Fruit fly (Drosophila melanogaster) S2 (cell line): ENCODE measurements around the gene CG15399.

Experiments
- CG8478 ChIP-seq: fragments of >200 bp; optimal IDR thresholded peaks from 2 replicates; lab custom pipeline; 2018
- CTCF ChIP-seq, 2 experiments: fragments of >200 bp; optimal IDR thresholded peaks; 2 replicates each; lab custom pipeline; 2018

The CG15399 gene

DNA sequence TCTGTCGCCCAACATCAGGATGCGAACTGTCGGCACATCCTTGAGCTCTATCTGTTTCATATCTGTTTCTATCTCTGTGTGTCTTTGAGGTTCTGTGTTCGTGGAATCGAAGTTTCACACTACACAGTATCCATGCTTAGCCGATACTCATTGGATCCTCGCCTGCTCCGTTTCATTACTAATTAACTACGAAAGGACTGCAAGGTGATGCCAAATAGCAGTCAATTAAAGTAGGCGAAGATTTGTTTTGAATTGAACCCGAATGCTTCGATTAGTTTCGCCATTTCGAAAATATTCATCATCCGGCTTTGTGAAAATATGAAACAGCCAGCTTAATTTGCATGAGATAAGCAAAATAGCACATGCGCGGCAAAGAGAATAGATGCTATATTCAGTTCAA lies at the start of gene CG15399:
Gene CG15399 (minus strand): TSS at position 101 of the 400 bp plus-strand sequence.
- no peak for TF ChIP-seq CG8478 (lab: Kevin White, UChicago)
- no peak for TF ChIP-seq CTCF (optimal IDR thresholded peaks at IDR 0.05; lab: Kevin White, UChicago)

DNA sequence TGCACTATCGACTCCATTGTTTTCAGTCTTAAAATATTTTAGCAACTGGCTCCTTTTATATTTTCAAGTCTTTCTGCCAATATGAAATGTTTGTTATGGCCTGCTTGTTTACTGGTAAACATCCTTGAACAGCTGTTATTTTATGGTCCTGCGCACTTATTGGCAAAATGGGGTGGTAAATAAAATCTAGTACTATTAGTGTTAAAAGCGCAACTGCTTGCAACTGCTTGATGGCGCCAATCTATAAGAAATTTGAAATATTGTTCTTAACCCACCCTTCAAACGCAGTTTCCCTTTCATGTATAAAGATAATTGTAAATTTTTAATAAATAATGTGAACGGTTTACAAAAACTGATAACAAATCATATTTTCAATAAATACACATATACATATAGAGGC lies 44.1 kb upstream of the CG15399 start, which contains the start of gene G6P:
Gene G6P (minus strand): TSS at position 88 of the 400 bp plus-strand sequence.
- no peak for TF ChIP-seq CTCF (optimal IDR thresholded peaks at IDR 0.05; lab: Kevin White, UChicago)
- no peak for TF ChIP-seq CG8478 (lab: Kevin White, UChicago)

DNA sequence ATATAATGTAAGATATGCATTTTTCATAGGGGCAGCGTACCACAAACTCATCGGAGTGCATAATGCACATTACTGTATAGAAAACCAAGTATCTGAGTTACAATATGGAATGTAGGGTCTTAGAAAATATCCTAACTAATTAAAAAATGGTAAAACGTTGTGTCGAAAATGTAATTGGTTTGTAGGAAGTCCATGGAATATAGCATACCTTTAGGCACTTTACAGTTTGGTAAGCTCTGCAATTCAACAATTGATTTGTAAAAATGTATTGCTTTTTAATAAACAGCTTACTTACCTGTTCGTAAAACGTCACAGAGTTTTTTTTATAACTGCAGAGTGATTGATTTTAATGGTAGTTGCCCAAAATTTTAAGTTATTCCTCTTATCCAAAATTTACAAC lies 40.6 kb upstream of the CG15399 start, which contains the start of gene CG2964:
Gene CG2964 (plus strand): TSS at position 301 of the 400 bp plus-strand sequence.
- TF ChIP-seq CG8478 (lab: Kevin White, UChicago) (no peak), CTCF (optimal IDR thresholded peaks at IDR 0.05; lab: Kevin White, UChicago) (no peak)

DNA sequence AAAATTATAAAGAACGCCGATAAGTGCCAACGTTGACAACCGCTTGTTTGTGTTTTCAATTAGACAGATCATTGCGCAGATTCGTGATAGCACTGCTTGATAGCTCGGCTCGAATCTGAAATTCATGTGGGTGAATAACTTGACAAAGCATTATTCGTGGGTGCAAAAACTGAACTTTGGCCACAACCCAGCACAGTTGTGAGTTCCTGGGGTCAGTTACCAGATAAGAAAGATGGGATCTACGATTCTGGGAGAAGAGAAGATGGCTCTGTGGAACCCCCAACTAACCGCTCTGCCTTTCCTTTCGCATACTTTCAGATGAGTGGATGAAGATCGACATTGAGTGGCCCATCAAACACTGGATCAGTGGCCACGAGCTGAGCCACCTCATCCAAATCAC lies 39.3 kb upstream of the CG15399 start:
- TF ChIP-seq CTCF (optimal IDR thresholded peaks at IDR 0.05; lab: Kevin White, UChicago) (no peak), CG8478 (lab: Kevin White, UChicago) (no peak)

DNA sequence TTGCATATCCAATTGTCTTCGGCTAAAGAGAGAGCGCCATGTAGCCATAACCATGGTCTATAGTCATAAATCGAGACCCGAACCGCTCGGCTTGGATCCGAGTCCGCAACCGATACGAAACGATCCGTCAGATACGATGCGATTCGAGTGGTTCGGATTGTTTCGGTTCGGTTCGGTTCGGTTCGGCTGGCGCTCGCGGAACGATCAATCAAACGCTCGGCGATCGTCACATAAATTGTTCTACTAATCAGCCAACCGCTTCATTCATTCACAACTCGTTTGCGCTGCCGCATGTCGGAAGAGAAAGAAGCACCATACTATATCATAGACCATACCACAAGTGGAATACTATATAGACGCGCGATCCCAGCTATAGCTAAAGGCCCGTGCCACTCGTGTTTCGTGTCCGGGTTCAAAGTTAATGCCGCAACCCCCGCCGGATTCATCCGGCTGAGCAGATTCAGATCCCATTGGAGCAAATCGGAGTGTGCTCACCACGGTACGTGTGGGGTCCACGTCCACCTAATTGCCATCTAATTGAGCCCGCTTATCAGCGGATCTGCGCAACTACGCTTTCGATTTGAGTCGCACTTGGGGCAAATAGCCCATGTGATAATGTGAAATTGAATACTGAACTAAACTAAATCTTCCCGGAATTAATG lies 36.6 kb upstream of the CG15399 start:
- TF ChIP-seq CG8478 (lab: Kevin White, UChicago) (no peak), CTCF (optimal IDR thresholded peaks at IDR 0.05; lab: Kevin White, UChicago) (no peak)

DNA sequence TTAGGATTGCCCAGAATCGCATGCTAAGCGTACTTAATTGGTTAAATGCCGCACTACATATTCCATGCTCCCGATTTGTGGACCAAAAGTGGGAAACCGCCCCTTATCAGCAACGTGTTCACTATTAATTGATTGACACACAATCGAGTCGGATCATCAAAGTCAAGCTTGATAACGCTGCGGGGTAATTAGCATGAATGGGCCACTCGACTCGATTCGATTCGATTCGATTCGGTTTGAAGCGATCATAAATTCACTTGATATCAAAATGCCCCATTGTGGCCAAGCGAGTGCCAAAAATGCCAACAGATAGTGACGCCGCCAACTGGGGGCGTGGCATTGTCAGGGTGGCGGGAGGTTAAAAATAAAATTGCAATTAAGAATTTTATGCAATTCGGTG lies 36.0 kb upstream of the CG15399 start:
- TF ChIP-seq CG8478 (lab: Kevin White, UChicago) = no peak
- no peak for TF ChIP-seq CTCF (optimal IDR thresholded peaks at IDR 0.05; lab: Kevin White, UChicago)

DNA sequence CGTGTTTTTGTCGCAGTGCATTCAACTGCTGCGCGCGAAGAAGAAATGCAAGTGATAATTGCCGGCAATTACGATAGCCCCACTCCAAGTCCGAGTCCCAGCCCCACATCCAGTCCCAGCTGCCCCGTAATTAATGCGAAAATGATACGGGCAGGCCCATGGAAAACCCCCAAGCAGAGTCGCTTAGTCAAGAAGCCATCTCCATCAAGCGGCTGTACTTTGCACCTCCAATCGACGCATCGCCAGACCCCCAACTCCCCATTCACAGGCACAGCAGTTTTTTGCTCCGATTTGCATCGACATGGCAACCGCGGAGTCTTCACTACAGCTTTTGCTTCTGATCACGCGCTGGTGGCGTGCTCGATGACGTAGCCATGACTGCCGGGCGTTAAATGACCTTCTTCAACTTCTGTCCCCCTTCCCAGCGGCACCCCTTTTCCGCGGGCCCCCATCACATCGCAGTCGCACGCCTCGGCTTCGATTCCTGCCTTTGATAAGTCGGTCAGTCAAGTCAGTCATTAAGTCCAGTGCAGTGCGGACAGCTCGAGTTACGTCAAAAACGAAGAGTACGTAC lies 34.7 kb upstream of the CG15399 start:
- TF ChIP-seq CTCF (optimal IDR thresholded peaks at IDR 0.05; lab: Kevin White, UChicago) = no peak
- no peak for TF ChIP-seq CG8478 (lab: Kevin White, UChicago)

DNA sequence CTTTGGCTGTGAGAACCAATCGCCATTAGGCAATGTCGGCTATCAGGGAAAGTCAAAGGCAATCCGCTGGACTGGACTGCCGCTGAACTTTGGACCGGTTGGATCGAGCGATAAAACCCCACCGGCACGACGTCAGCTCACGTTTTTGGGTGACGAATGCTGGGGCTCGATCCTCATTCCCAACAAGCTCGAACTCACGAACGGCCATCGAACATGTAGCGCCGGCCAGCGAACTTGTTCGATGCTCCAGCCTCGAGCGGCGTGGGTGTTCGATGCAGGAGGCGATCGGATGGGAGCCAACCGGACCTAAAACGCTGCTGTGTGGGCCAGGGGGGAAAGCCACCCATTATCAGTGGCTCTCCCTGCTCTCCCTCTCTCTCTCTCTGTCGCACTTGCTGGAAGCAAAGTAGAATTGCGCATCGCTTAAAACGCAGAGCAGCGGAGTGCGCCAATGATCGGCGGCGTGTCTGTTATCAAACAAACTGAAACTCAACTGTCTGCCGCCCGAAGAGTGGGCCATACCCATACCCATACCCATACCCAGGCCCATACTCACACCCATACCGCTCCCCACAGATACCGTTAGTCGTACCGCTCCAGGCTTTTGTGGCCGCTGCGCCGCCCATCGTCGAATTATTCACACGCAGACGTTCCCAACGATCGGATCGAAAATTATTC lies 33.2 kb upstream of the CG15399 start, which contains the start of gene daw:
Gene daw (plus strand): TSS at position 628 of the 678 bp plus-strand sequence.
- TF ChIP-seq CTCF (optimal IDR thresholded peaks at IDR 0.05; lab: Kevin White, UChicago) (no peak), CG8478 (lab: Kevin White, UChicago) (no peak)

DNA sequence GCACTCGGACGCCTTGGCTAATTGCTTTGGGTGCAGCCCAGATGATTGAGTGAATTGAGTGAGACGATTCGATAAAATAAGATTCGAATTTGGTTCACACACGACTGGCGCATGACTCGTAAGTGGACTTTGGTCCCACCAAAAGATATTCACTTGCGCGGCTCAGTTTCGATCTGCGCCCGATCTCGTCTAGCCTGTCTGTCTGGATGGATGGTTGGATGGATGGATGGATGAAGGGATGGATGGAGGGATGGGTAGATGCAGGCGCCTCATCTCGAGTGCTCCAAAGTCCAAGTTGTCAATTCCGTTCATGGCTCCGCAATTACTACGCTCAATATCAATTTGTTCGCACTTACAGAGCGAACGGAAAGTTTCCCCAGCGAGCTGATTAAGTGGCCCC lies 31.0 kb upstream of the CG15399 start:
- no peak for TF ChIP-seq CG8478 (lab: Kevin White, UChicago)
- no peak for TF ChIP-seq CTCF (optimal IDR thresholded peaks at IDR 0.05; lab: Kevin White, UChicago)

DNA sequence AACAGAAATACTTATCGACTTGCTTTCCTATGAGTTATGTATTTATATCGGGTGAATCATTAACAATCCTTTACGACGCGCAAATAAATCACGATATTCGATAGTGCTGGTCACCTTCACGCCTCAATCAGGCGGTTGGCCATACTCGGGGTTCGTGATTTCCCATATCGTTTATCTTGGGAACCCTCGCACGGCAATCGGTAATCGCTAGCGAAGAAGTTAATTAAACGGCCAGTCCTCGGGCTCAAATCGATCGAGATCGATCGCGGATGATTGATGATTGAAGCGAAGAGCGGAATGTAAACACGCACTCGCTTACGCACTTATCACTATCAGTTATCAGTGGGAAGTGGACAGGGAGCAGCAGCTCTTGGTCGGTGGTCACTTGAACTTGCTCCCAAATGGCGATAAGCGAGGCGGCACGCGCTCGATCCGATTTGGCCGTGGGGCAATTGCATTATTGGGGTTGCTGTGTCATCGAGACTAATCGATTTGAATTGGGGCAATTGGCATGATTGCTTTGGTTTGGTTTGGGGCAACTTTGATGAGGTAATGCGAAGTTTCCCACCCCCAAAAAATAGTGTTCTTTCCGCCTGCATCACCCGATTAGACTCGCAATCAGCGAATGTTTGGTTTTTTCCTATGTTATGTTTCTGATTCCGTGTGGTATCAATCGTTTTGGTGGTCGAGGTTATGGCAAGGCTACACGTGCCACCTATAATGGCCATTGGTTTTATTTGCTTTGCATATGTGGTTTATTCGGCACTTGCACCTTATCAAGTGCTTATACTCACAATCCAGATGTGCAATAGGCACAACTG lies 29.6 kb upstream of the CG15399 start:
- TF ChIP-seq CTCF (optimal IDR thresholded peaks at IDR 0.05; lab: Kevin White, UChicago) = no peak
- no peak for TF ChIP-seq CG8478 (lab: Kevin White, UChicago)

DNA sequence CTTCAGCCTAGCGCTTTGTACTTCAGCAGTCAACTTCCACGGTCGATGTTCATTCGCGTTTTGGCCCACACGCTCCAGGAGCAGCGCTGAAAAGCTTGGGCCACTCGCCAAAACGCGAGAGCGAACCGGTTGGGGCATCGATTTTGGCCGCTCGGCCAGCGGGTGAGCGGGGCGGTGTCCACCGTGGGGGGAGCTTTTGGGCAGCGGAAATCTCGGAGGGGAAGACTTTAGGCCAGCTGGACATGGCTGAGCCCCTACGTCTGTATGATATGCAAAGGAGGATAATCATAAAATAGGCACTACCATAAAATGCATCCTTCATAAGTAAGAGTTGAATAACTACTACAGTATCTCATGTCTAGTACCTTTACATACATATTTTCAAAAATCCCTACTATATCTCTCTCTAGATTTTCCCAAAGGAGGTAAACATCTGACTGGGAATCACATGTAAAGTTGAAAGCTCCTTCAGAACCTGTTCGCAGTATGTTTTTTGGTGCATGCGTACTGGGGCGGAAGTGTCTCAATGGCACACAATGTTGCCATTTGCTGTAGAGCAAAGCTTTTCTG lies 28.4 kb upstream of the CG15399 start, which contains the start of gene Syt1:
Gene Syt1 (minus strand): TSS at position 71 of the 570 bp plus-strand sequence.
- TF ChIP-seq CTCF (optimal IDR thresholded peaks at IDR 0.05; lab: Kevin White, UChicago) (no peak), CG8478 (lab: Kevin White, UChicago) (no peak)

DNA sequence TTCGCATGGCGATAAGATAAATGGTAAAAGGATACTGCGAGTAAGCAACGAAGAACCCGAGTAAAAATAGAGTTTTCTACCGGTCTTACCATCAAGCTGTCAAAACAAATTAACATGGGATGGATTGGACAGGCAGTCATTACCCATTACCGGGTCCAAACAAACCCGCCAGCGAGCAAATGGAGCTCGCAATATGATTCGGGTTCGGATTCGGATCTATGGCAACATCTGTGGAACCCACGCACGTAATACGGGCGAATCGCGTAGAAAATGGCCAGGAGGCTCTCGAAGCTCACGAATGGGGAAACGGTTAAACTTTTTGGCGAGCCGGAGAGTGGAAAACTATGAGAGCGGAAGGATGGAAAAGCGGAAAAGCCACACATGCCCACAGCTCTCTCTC lies 25.6 kb upstream of the CG15399 start:
- TF ChIP-seq CG8478 (lab: Kevin White, UChicago) (no peak), CTCF (optimal IDR thresholded peaks at IDR 0.05; lab: Kevin White, UChicago) (no peak)

DNA sequence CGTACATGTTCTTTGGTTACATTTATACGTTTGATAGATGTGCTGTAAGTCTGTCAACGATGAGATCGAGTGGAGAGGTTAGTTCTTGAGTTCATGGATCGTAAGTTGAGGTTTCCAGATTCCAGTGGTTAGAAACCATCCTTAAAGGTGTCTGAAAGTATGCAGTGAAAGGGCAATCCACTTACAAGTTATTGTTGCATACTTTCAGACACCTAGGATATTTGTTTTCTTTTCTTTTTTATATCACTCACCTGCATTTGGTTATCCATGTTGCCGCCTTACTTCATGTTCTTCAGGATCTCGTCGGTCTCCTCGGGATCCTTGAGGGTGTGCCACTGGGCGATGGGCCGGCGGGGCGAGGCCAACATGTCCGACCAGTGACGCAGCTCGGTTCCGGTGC lies 11.2 kb upstream of the CG15399 start:
- TF ChIP-seq CG8478 (lab: Kevin White, UChicago) = no peak
- no peak for TF ChIP-seq CTCF (optimal IDR thresholded peaks at IDR 0.05; lab: Kevin White, UChicago)
